Fruit fly (Drosophila melanogaster) whole organism: ENCODE data around the gene alph.

ENCODE experiments used
- Dll ChIP-seq: fragments of >200 bp; optimal IDR thresholded peaks from 2 replicates; lab custom pipeline; 2017
- EcR ChIP-seq, 2 experiments: fragments of >200 bp; optimal IDR thresholded peaks; 2 replicates each; lab custom pipeline; 2017; ENCODE audit warnings: missing biosample characterization in 2 of 2, missing genetic modification characterization in 2 of 2, missing genetic modification reagents in 2 of 2
- pan ChIP-seq: fragments of >200 bp; optimal IDR thresholded peaks from 2 replicates; lab custom pipeline; 2017
- usp ChIP-seq: fragments of >200 bp; optimal IDR thresholded peaks from 2 replicates; lab custom pipeline; 2017; ENCODE audit warnings: missing biosample characterization, missing genetic modification characterization, mixed read lengths

DNA sequence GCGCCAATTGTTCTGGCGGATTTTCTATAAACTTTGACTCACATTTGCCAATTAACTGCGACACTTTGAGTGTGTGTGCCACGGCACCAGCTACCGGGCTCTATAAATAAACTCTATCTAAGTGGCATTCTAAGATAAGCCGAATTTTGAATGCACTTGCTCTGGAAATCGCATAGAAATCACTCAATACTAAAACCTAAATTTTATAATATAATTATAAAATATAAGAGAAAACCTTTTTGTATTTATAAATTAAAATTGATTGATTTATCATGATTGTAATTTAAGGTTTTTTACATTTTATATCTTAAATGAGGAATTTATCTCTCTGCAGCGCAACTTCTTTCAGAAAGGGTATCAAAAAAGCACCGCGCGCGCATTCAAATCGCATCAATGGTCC lies 42.5 kb upstream of the alph start:
- TF ChIP-seq pan: no peak
- no peak for TF ChIP-seq EcR (GFP tag; optimal IDR thresholded peaks at IDR 0.05; lab: Kevin White, UChicago)
- no peak for TF ChIP-seq Dll (lab: Kevin White, UChicago)
- TF ChIP-seq usp: no peak
